Worm (Caenorhabditis elegans): ENCODE measurements around the gene elo-2.

- TF ChIP-seq F13C5.2 (tag; optimal IDR thresholded peaks at IDR 0.05) (no peak), ama-1 (optimal IDR thresholded peaks at IDR 0.05) (no peak), hnd-1 (tag; optimal IDR thresholded peaks at IDR 0.05) (no peak), aly-1 (tag; optimal IDR thresholded peaks at IDR 0.05) (no peak), flt-1 (GFP tag; IDR thresholded peaks at IDR 0.05) (no peak), tbx-37 (GFP tag; conservative IDR thresholded peaks at IDR 0.05) (no peak), hmbx-1 (tag; optimal IDR thresholded peaks at IDR 0.05) (no peak), scrt-1 (GFP tag; IDR thresholded peaks at IDR 0.05) (no peak)
Observed at ce11 chrIV:17453200-17453599, 14.0 kb downstream of the elo-2 start.

Measured in whole organism, early embryonic.